Worm (Caenorhabditis elegans) whole organism, early embryonic: ENCODE data around the gene clec-226.

Experiments used
- B0310.2 ChIP-seq: sonication (generic microtip); optimal IDR thresholded peaks from 2 replicates; lab custom pipeline; 2016; ENCODE audit warnings: mild to moderate bottlenecking, missing genetic modification characterization, missing compliant biosample characterization
- F13C5.2 ChIP-seq: sonication (generic microtip); optimal IDR thresholded peaks from 2 replicates; lab custom pipeline; 2017; ENCODE audit warnings: mild to moderate bottlenecking, missing genetic modification characterization, inconsistent platforms, missing compliant biosample characterization
- aly-1 ChIP-seq: sonication (generic microtip); optimal IDR thresholded peaks from 2 replicates; lab custom pipeline; 2016; ENCODE audit warnings: missing genetic modification characterization, missing compliant biosample characterization
- ama-1 ChIP-seq: fragments of 150-350 bp; optimal IDR thresholded peaks from 2 replicates; lab custom pipeline; 2014
- ceh-36 ChIP-seq: sonication (generic microtip); optimal IDR thresholded peaks from 2 replicates; lab custom pipeline; 2016; ENCODE audit warnings: missing genetic modification characterization, inconsistent platforms, missing compliant biosample characterization
- ets-7 ChIP-seq: sonication (generic microtip); optimal IDR thresholded peaks from 2 replicates; lab custom pipeline; 2016; ENCODE audit warnings: missing genotype, missing genetic modification characterization, missing compliant biosample characterization
- flt-1 ChIP-seq: fragments of 200-800 bp; sonication (Bioruptor generic); IDR thresholded peaks from 2 replicates; pipeline ENCODE4 v1.3.6; 2022; ENCODE audit warnings: missing genetic modification characterization, missing compliant biosample characterization
- hmbx-1 ChIP-seq: sonication (generic microtip); optimal IDR thresholded peaks from 2 replicates; lab custom pipeline; 2016; ENCODE audit warnings: mild to moderate bottlenecking, missing genetic modification characterization, missing compliant biosample characterization
- pes-1 ChIP-seq: fragments of 200-800 bp; sonication (Bioruptor generic); IDR thresholded peaks from 2 replicates; pipeline ENCODE4 v1.3.6; 2022; ENCODE audit warnings: missing genetic modification reagents, missing genetic modification characterization, missing compliant biosample characterization

DNA sequence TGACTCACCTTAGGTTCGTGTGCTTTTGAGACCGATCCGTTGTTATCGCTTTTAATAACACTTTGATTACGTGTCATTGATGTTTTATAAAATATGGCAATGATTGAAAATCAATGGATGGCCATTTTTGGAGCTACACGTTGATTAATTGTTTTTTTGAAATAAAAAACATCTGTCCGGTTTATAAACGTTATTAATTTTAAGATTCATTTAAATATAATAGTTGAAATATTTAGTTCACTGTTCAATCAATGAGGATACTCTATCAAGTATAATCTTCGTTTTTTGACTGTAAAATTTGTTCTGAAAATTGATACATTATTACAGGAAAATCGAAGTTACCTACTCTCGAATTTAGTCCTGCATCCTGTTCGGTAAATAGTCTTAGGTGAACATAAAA lies 11.5 kb downstream of the clec-226 start, which contains the start of gene R10D12.10:
- TF ChIP-seq aly-1 (no peak), hmbx-1 (tag; lab: Kevin White, UChicago) (no peak), ets-7 (tag; lab: Kevin White, UChicago) (no peak), B0310.2 (tag; lab: Kevin White, UChicago) (no peak), ceh-36 (tag; lab: Kevin White, UChicago) (no peak), pes-1 (GFP tag; lab: Robert Waterston, UW) (no peak), flt-1 (no peak), F13C5.2 (tag; lab: Kevin White, UChicago) (no peak), ama-1 (no peak)
